Fruit fly (Drosophila melanogaster) whole organism, embryonic: ENCODE data around the gene Slimp.

Experiments
- BEAF-32 ChIP-seq: fragments of 200-800 bp; sonication (Bioruptor generic); optimal IDR thresholded peaks from 3 replicates; lab custom pipeline; 2017; ENCODE audit warnings: missing biosample characterization, missing genetic modification characterization, mild to moderate bottlenecking, moderate library complexity, missing genetic modification reagents
- CG10431 ChIP-seq: fragments of 200-800 bp; sonication (Bioruptor generic); optimal IDR thresholded peaks from 3 replicates; lab custom pipeline; 2018; ENCODE audit warnings: missing biosample characterization, mild to moderate bottlenecking, missing genetic modification characterization
- CG10543 ChIP-seq: fragments of 200-800 bp; sonication (Bioruptor generic); optimal IDR thresholded peaks from 3 replicates; lab custom pipeline; 2017; ENCODE audit warnings: missing biosample characterization, mild to moderate bottlenecking, missing genetic modification characterization, moderate library complexity
- CG12071 ChIP-seq: fragments of 200-800 bp; sonication (Bioruptor generic); optimal IDR thresholded peaks from 3 replicates; lab custom pipeline; 2018; ENCODE audit warnings: missing biosample characterization, mild to moderate bottlenecking, missing genetic modification characterization
- CG14965 ChIP-seq: fragments of 200-800 bp; sonication (Bioruptor generic); optimal IDR thresholded peaks from 2 replicates; lab custom pipeline; 2016; ENCODE audit warnings: missing biosample characterization, missing genetic modification characterization, borderline replicate concordance
- CG17568 ChIP-seq: fragments of 200-800 bp; sonication (Bioruptor generic); optimal IDR thresholded peaks from 2 replicates; lab custom pipeline; 2018; ENCODE audit warnings: missing biosample characterization, mild to moderate bottlenecking, missing genetic modification characterization, moderate library complexity
- CG17802 ChIP-seq: fragments of 200-800 bp; sonication (Bioruptor generic); optimal IDR thresholded peaks from 2 replicates; lab custom pipeline; 2018; ENCODE audit warnings: missing biosample characterization, mild to moderate bottlenecking, missing genetic modification characterization, moderate library complexity
- CG2120 ChIP-seq: fragments of 200-800 bp; sonication (Bioruptor generic); optimal IDR thresholded peaks from 3 replicates; lab custom pipeline; 2016; ENCODE audit warnings: missing biosample characterization, missing genetic modification characterization
- CG3065 ChIP-seq: fragments of 200-800 bp; sonication (Bioruptor generic); optimal IDR thresholded peaks from 2 replicates; lab custom pipeline; 2016; ENCODE audit warnings: missing biosample characterization, missing genetic modification characterization
- CG31365 ChIP-seq: fragments of 200-800 bp; sonication (Bioruptor generic); optimal IDR thresholded peaks from 2 replicates; lab custom pipeline; 2018; ENCODE audit warnings: missing biosample characterization, mild to moderate bottlenecking, missing genetic modification characterization
- CG3163 ChIP-seq: fragments of 200-800 bp; sonication (Bioruptor generic); optimal IDR thresholded peaks from 3 replicates; lab custom pipeline; 2016; ENCODE audit warnings: missing biosample characterization, missing genetic modification characterization
- CG33213 ChIP-seq: fragments of 200-800 bp; sonication (Bioruptor generic); optimal IDR thresholded peaks from 3 replicates; lab custom pipeline; 2016; ENCODE audit warnings: missing biosample characterization, missing genetic modification characterization
- CG4617 ChIP-seq: fragments of 200-800 bp; sonication (Bioruptor generic); optimal IDR thresholded peaks from 3 replicates; lab custom pipeline; 2016; ENCODE audit warnings: missing biosample characterization, missing genetic modification characterization, borderline replicate concordance
- CG6765 ChIP-seq: fragments of 200-800 bp; sonication (Bioruptor generic); optimal IDR thresholded peaks from 3 replicates; lab custom pipeline; 2017; ENCODE audit warnings: missing biosample characterization, mild to moderate bottlenecking, missing genetic modification characterization
- CG7372 ChIP-seq: fragments of 200-800 bp; sonication (Bioruptor generic); IDR thresholded peaks from 2 replicates; pipeline ENCODE4 v1.3.6; 2022; ENCODE audit warnings: missing biosample characterization, missing genetic modification characterization
- CG7786 ChIP-seq: fragments of 200-800 bp; sonication (Bioruptor generic); optimal IDR thresholded peaks from 2 replicates; lab custom pipeline; 2016; ENCODE audit warnings: missing biosample characterization, missing genetic modification characterization
- CTCF ChIP-seq: fragments of 200-800 bp; sonication (Bioruptor generic); optimal IDR thresholded peaks from 2 replicates; lab custom pipeline; 2017; ENCODE audit warnings: missing biosample characterization, mild to moderate bottlenecking, missing genetic modification characterization, moderate library complexity
- Camta ChIP-seq: fragments of 200-800 bp; sonication (Bioruptor generic); optimal IDR thresholded peaks from 2 replicates; lab custom pipeline; 2016; ENCODE audit warnings: missing biosample characterization, missing genetic modification characterization
- CoRest ChIP-seq: fragments of 200-800 bp; sonication (Bioruptor generic); optimal IDR thresholded peaks from 3 replicates; lab custom pipeline; 2018; ENCODE audit warnings: missing biosample characterization, mild to moderate bottlenecking, missing genetic modification characterization, moderate library complexity
- E2f1 ChIP-seq: fragments of 200-800 bp; sonication (Bioruptor generic); IDR thresholded peaks from 2 replicates; pipeline ENCODE4 v1.3.6; 2022; ENCODE audit warnings: missing biosample characterization, missing genetic modification characterization
- ERR ChIP-seq: fragments of 200-800 bp; sonication (Bioruptor generic); optimal IDR thresholded peaks from 2 replicates; lab custom pipeline; 2016; ENCODE audit warnings: missing biosample characterization, missing genetic modification characterization
- Ets97D ChIP-seq: fragments of 200-800 bp; sonication (Bioruptor generic); optimal IDR thresholded peaks from 3 replicates; lab custom pipeline; 2016; ENCODE audit warnings: missing biosample characterization, missing genetic modification characterization
- Fer1 ChIP-seq: fragments of 200-800 bp; sonication (Bioruptor generic); optimal IDR thresholded peaks from 2 replicates; lab custom pipeline; 2017; ENCODE audit warnings: missing biosample characterization, mild to moderate bottlenecking, missing genetic modification characterization
- Hand ChIP-seq: fragments of 200-800 bp; sonication (Bioruptor generic); optimal IDR thresholded peaks from 2 replicates; lab custom pipeline; 2017; ENCODE audit warnings: mild to moderate bottlenecking, missing biosample characterization, missing genetic modification reagents, missing genetic modification characterization
- HmgD ChIP-seq: fragments of 200-800 bp; sonication (Bioruptor generic); optimal IDR thresholded peaks from 3 replicates; lab custom pipeline; 2016; ENCODE audit warnings: missing biosample characterization, missing genetic modification characterization
- Jarid2 ChIP-seq: fragments of 200-800 bp; sonication (Bioruptor generic); optimal IDR thresholded peaks from 3 replicates; lab custom pipeline; 2017; ENCODE audit warnings: mild to moderate bottlenecking, missing biosample characterization, missing genetic modification reagents, missing genetic modification characterization
- MBD-R2 ChIP-seq: fragments of 200-800 bp; sonication (Bioruptor generic); IDR thresholded peaks from 2 replicates; pipeline ENCODE4 v1.3.6; 2022; ENCODE audit warnings: missing biosample characterization, missing genetic modification characterization
- Myb ChIP-seq: fragments of 200-800 bp; sonication (Bioruptor generic); optimal IDR thresholded peaks from 2 replicates; lab custom pipeline; 2016; ENCODE audit warnings: missing biosample characterization, missing genetic modification characterization
- NFAT ChIP-seq: fragments of 200-800 bp; sonication (Bioruptor generic); IDR thresholded peaks from 2 replicates; pipeline ENCODE4 v1.3.6; 2022; ENCODE audit warnings: missing biosample characterization, missing genetic modification characterization
- Nf-YB ChIP-seq: fragments of 200-800 bp; sonication (Bioruptor generic); optimal IDR thresholded peaks from 3 replicates; lab custom pipeline; 2019; ENCODE audit warnings: missing biosample characterization, mild to moderate bottlenecking, missing genetic modification characterization, moderate library complexity
- NfI ChIP-seq: fragments of 200-800 bp; sonication (Bioruptor generic); optimal IDR thresholded peaks from 3 replicates; lab custom pipeline; 2018; ENCODE audit warnings: missing biosample characterization, mild to moderate bottlenecking, missing genetic modification characterization, moderate library complexity
- Six4 ChIP-seq: fragments of 200-800 bp; sonication (Bioruptor generic); optimal IDR thresholded peaks from 2 replicates; lab custom pipeline; 2016; ENCODE audit warnings: missing biosample characterization, missing genetic modification characterization
- Sry-δ ChIP-seq: fragments of 200-800 bp; sonication (Bioruptor generic); optimal IDR thresholded peaks from 2 replicates; lab custom pipeline; 2016; ENCODE audit warnings: missing biosample characterization, missing genetic modification characterization
- bigmax ChIP-seq: fragments of 200-800 bp; sonication (Bioruptor generic); optimal IDR thresholded peaks from 2 replicates; lab custom pipeline; 2018; ENCODE audit warnings: missing biosample characterization, mild to moderate bottlenecking, missing genetic modification characterization
- chn ChIP-seq: fragments of 200-800 bp; sonication (Bioruptor generic); optimal IDR thresholded peaks from 2 replicates; lab custom pipeline; 2016; ENCODE audit warnings: missing biosample characterization, missing genetic modification characterization
- ewg ChIP-seq: fragments of 200-800 bp; sonication (Bioruptor generic); optimal IDR thresholded peaks from 3 replicates; lab custom pipeline; 2017; ENCODE audit warnings: mild to moderate bottlenecking, missing biosample characterization, missing genetic modification reagents, missing genetic modification characterization
- fd64A ChIP-seq: fragments of 200-800 bp; sonication (Bioruptor generic); optimal IDR thresholded peaks from 3 replicates; lab custom pipeline; 2018; ENCODE audit warnings: missing biosample characterization, mild to moderate bottlenecking, missing genetic modification characterization
- ftz-f1 ChIP-seq: fragments of 200-800 bp; sonication (Bioruptor generic); optimal IDR thresholded peaks from 2 replicates; lab custom pipeline; 2016; ENCODE audit warnings: missing biosample characterization, missing genetic modification characterization
- ham ChIP-seq: fragments of 200-800 bp; sonication (Bioruptor generic); IDR thresholded peaks from 2 replicates; pipeline ENCODE4 v1.3.6; 2022; ENCODE audit warnings: missing biosample characterization, missing genetic modification characterization
- jumu ChIP-seq: fragments of 200-800 bp; sonication (Bioruptor generic); optimal IDR thresholded peaks from 3 replicates; lab custom pipeline; 2016; ENCODE audit warnings: missing biosample characterization, missing genetic modification characterization
- lab ChIP-seq: fragments of 200-800 bp; sonication (Bioruptor generic); optimal IDR thresholded peaks from 3 replicates; lab custom pipeline; 2017; ENCODE audit warnings: missing biosample characterization, missing genetic modification characterization, mild to moderate bottlenecking, moderate library complexity, missing genetic modification reagents
- mam ChIP-seq: fragments of 200-800 bp; sonication (Bioruptor generic); optimal IDR thresholded peaks from 3 replicates; lab custom pipeline; 2016; ENCODE audit warnings: missing biosample characterization, missing genetic modification characterization
- pfk ChIP-seq: fragments of 200-800 bp; sonication (Bioruptor generic); optimal IDR thresholded peaks from 2 replicates; lab custom pipeline; 2018; ENCODE audit warnings: missing biosample characterization, mild to moderate bottlenecking, missing genetic modification characterization, moderate library complexity
- phol ChIP-seq: fragments of 200-800 bp; sonication (Bioruptor generic); optimal IDR thresholded peaks from 3 replicates; lab custom pipeline; 2018; ENCODE audit warnings: missing biosample characterization, mild to moderate bottlenecking, missing genetic modification characterization, moderate library complexity
- run ChIP-seq: fragments of 200-800 bp; sonication (Bioruptor generic); optimal IDR thresholded peaks from 3 replicates; lab custom pipeline; 2018; ENCODE audit warnings: missing biosample characterization, mild to moderate bottlenecking, missing genetic modification characterization
- scrt ChIP-seq: fragments of 200-800 bp; sonication (Bioruptor generic); optimal IDR thresholded peaks from 2 replicates; lab custom pipeline; 2018; ENCODE audit warnings: missing biosample characterization, mild to moderate bottlenecking, missing genetic modification characterization, moderate library complexity
- sim ChIP-seq: fragments of 200-800 bp; sonication (Bioruptor generic); IDR thresholded peaks from 2 replicates; pipeline ENCODE4 v1.3.6; 2022; ENCODE audit warnings: missing biosample characterization, missing genetic modification characterization
- sob ChIP-seq: fragments of 200-800 bp; sonication (Bioruptor generic); IDR thresholded peaks from 2 replicates; pipeline ENCODE4 v1.3.6; 2022; ENCODE audit warnings: missing biosample characterization, missing genetic modification characterization
- sr ChIP-seq: fragments of 200-800 bp; sonication (Bioruptor generic); IDR thresholded peaks from 3 replicates; pipeline ENCODE4 v1.3.6; 2022; ENCODE audit warnings: missing biosample characterization, missing genetic modification characterization
- tap ChIP-seq: fragments of 200-800 bp; optimal IDR thresholded peaks from 3 replicates; lab custom pipeline; 2019; ENCODE audit warnings: missing biosample characterization, mild to moderate bottlenecking, missing genetic modification characterization, moderate library complexity
- usp ChIP-seq: fragments of >200 bp; optimal IDR thresholded peaks from 2 replicates; lab custom pipeline; 2017; ENCODE audit warnings: missing biosample characterization, missing genetic modification characterization

Gene Slimp

dm6 chr3R:24105312-24105902, 43.4 kb downstream of the Slimp start, which contains the start of gene Syx1A (continued):
- no peak for TF ChIP-seq pfk
- peak; percentile 74 for TF ChIP-seq Ets97D (GFP tag; lab: Kevin White, UChicago)
- no peak for TF ChIP-seq CG31365 (tag; lab: Kevin White, UChicago)
- peak; percentile 68 for TF ChIP-seq CG10543 (GFP tag; lab: Kevin White, UChicago)
- TF ChIP-seq fd64A (GFP tag; lab: Kevin White, UChicago): peak; percentile 15
- TF ChIP-seq CG17802 (tag; lab: Kevin White, UChicago): no peak
- peak; percentile 44 for TF ChIP-seq CTCF (GFP tag; lab: Kevin White, UChicago)
- no peak for TF ChIP-seq sob (GFP tag; lab: Robert Waterston, UW)
- peak; percentile 18 for TF ChIP-seq Fer1
- no peak for TF ChIP-seq CG7372 (GFP tag; lab: Robert Waterston, UW)
- peak; percentile 29 for TF ChIP-seq NfI (GFP tag; lab: Kevin White, UChicago)
- peak; percentile 22 for TF ChIP-seq CG12071
- TF ChIP-seq CG6765 (GFP tag; lab: Kevin White, UChicago): peak; percentile 62
- TF ChIP-seq NFAT: no peak
- no peak for TF ChIP-seq E2f1
- TF ChIP-seq MBD-R2 (GFP tag; lab: Robert Waterston, UW): no peak
- peak; percentile 57 for TF ChIP-seq scrt (GFP tag; lab: Kevin White, UChicago)
- peak; percentile 52 for TF ChIP-seq CG17568
- TF ChIP-seq CoRest (tag; lab: Kevin White, UChicago): peak; percentile 11
- TF ChIP-seq sim (GFP tag; lab: Robert Waterston, UW): no peak
- TF ChIP-seq chn: peak; percentile 27
- TF ChIP-seq ewg: peak; percentile 10
- TF ChIP-seq mam (GFP tag; lab: Kevin White, UChicago): no peak
- peak; percentile 32 for TF ChIP-seq tap (tag; lab: Kevin White, UChicago)
- TF ChIP-seq lab (GFP tag; lab: Kevin White, UChicago): peak; percentile 65
- peak; percentile 10 for TF ChIP-seq CG10431 (GFP tag; lab: Kevin White, UChicago)
- TF ChIP-seq Nf-YB (GFP tag; lab: Kevin White, UChicago): peak; percentile 23
- no peak for TF ChIP-seq Camta (GFP tag; lab: Kevin White, UChicago)
- TF ChIP-seq run (tag; lab: Kevin White, UChicago): peak; percentile 5
- TF ChIP-seq CG3163 (GFP tag; lab: Kevin White, UChicago): peak; percentile 77
- TF ChIP-seq CG3065 (GFP tag; lab: Kevin White, UChicago): no peak
- peak; percentile 73 for TF ChIP-seq CG33213 (GFP tag; lab: Kevin White, UChicago)
- TF ChIP-seq BEAF-32 (GFP tag; lab: Kevin White, UChicago): peak; percentile 48
- TF ChIP-seq CG7786 (GFP tag; lab: Kevin White, UChicago): no peak
- TF ChIP-seq CG2120 (GFP tag; lab: Kevin White, UChicago): peak; percentile 22
- TF ChIP-seq usp: no peak
- peak; percentile 2 for TF ChIP-seq Hand (GFP tag; lab: Kevin White, UChicago)
- TF ChIP-seq bigmax (GFP tag; lab: Kevin White, UChicago): no peak
- TF ChIP-seq Six4 (GFP tag; lab: Kevin White, UChicago): no peak
- no peak for TF ChIP-seq sr
- TF ChIP-seq Sry-δ: peak; percentile 25
- no peak for TF ChIP-seq CG14965 (GFP tag; lab: Kevin White, UChicago)
- TF ChIP-seq Myb: peak; percentile 11
- TF ChIP-seq Jarid2 (GFP tag; lab: Kevin White, UChicago): peak; percentile 91
- peak; percentile 0 for TF ChIP-seq CG4617 (GFP tag; lab: Kevin White, UChicago)
- TF ChIP-seq ham (GFP tag; lab: Robert Waterston, UW): no peak
- no peak for TF ChIP-seq ftz-f1 (GFP tag; lab: Kevin White, UChicago)
- TF ChIP-seq HmgD (GFP tag; lab: Kevin White, UChicago): peak; percentile 1
- peak; percentile 20 for TF ChIP-seq phol (tag; lab: Kevin White, UChicago)
- no peak for TF ChIP-seq jumu (GFP tag; lab: Kevin White, UChicago)
- TF ChIP-seq ERR (GFP tag; lab: Kevin White, UChicago): no peak
